Worm (Caenorhabditis elegans) whole organism, young adult: ENCODE measurements around the gene C06E2.1.

Experiments used
- B0019.2 ChIP-seq: fragments of 200-800 bp; sonication (Bioruptor generic); conservative IDR thresholded peaks from 2 replicates; pipeline ENCODE4 v1.3.6; 2022; ENCODE audit warnings: missing genetic modification reagents, missing genetic modification characterization, missing compliant biosample characterization
- B0261.1 ChIP-seq: sonication (generic microtip); optimal IDR thresholded peaks from 2 replicates; lab custom pipeline; 2016; ENCODE audit warnings: mild to moderate bottlenecking, missing genetic modification characterization, moderate library complexity, missing compliant biosample characterization
- B0336.3 ChIP-seq: fragments of 200-800 bp; sonication (Bioruptor generic); IDR thresholded peaks from 2 replicates; pipeline ENCODE4 v1.3.6; 2022; ENCODE audit warnings: missing genetic modification characterization, missing compliant biosample characterization
- C06A6.2 ChIP-seq: fragments of 200-800 bp; sonication (Bioruptor generic); conservative IDR thresholded peaks from 2 replicates; pipeline ENCODE4 v1.3.6; 2022; ENCODE audit warnings: missing genetic modification characterization, missing compliant biosample characterization
- D2030.7 ChIP-seq: fragments of 200-800 bp; sonication (Bioruptor generic); IDR thresholded peaks from 2 replicates; pipeline ENCODE4 v1.3.6; 2022; ENCODE audit warnings: missing genetic modification reagents, missing genetic modification characterization, missing compliant biosample characterization
- F10E7.11 ChIP-seq: sonication (generic microtip); optimal IDR thresholded peaks from 2 replicates; lab custom pipeline; 2017; ENCODE audit warnings: mild to moderate bottlenecking, missing genetic modification characterization, moderate library complexity, missing compliant biosample characterization
- F39B2.1 ChIP-seq: fragments of 200-800 bp; sonication (Bioruptor generic); IDR thresholded peaks from 2 replicates; pipeline ENCODE4 v1.3.6; 2022; ENCODE audit warnings: missing genetic modification reagents, missing genetic modification characterization, missing compliant biosample characterization
- F52B5.7 ChIP-seq: sonication (generic microtip); optimal IDR thresholded peaks from 2 replicates; lab custom pipeline; 2016; ENCODE audit warnings: mild to moderate bottlenecking, missing genetic modification characterization, missing compliant biosample characterization
- F57A8.1 ChIP-seq: fragments of 200-800 bp; sonication (Bioruptor generic); optimal IDR thresholded peaks from 2 replicates; lab custom pipeline; 2018; ENCODE audit warnings: mild to moderate bottlenecking, missing genetic modification characterization, moderate library complexity, missing compliant biosample characterization
- Y53F4B.3 ChIP-seq: fragments of 200-800 bp; sonication (Bioruptor generic); IDR thresholded peaks from 2 replicates; pipeline ENCODE4 v1.3.6; 2022; ENCODE audit warnings: missing genetic modification reagents, missing genetic modification characterization, missing compliant biosample characterization
- Y56A3A.18 ChIP-seq: fragments of 200-800 bp; sonication (Bioruptor generic); IDR thresholded peaks from 2 replicates; pipeline ENCODE4 v1.3.6; 2022; ENCODE audit warnings: missing genetic modification reagents, missing genetic modification characterization, missing compliant biosample characterization
- Y95B8A.8 ChIP-seq: fragments of 200-800 bp; sonication (Bioruptor generic); IDR thresholded peaks from 2 replicates; pipeline ENCODE4 v1.3.6; 2022; ENCODE audit warnings: missing genetic modification reagents, missing genetic modification characterization, missing compliant biosample characterization
- aptf-2 ChIP-seq: fragments of 200-800 bp; sonication (Bioruptor generic); conservative IDR thresholded peaks from 2 replicates; pipeline ENCODE4 v1.3.6; 2022; ENCODE audit warnings: missing genetic modification reagents, missing genetic modification characterization, missing compliant biosample characterization
- attf-6 ChIP-seq: fragments of 200-800 bp; sonication (Bioruptor generic); IDR thresholded peaks from 2 replicates; pipeline ENCODE4 v1.3.6; 2022; ENCODE audit warnings: missing genetic modification reagents, missing genetic modification characterization, missing compliant biosample characterization
- cebp-1 ChIP-seq, 2 experiments: fragments of 200-800 bp in 1 of 2; sonication (Bioruptor generic) in 1 of 2; sonication (generic microtip) in 1 of 2; IDR thresholded peaks in 1 of 2; optimal IDR thresholded peaks in 1 of 2; 2 replicates each; pipeline versions ENCODE4 v1.3.6 to Lab custom; 2017 to 2022; ENCODE audit warnings: missing compliant biosample characterization in 2 of 2, missing genetic modification characterization in 2 of 2, mild to moderate bottlenecking in 1 of 2, missing genetic modification reagents in 1 of 2, moderate library complexity in 1 of 2
- ceh-27 ChIP-seq: fragments of 200-800 bp; sonication (Bioruptor generic); optimal IDR thresholded peaks from 2 replicates; lab custom pipeline; 2018; ENCODE audit warnings: mild to moderate bottlenecking, missing genetic modification characterization, moderate library complexity, missing compliant biosample characterization
- ceh-40 ChIP-seq: fragments of 200-800 bp; sonication (Bioruptor generic); IDR thresholded peaks from 2 replicates; pipeline ENCODE4 v1.3.6; 2022; ENCODE audit warnings: missing genetic modification characterization, missing compliant biosample characterization
- die-1 ChIP-seq: sonication (generic microtip); optimal IDR thresholded peaks from 2 replicates; lab custom pipeline; 2016; ENCODE audit warnings: missing genotype, mild to moderate bottlenecking, missing genetic modification characterization, missing compliant biosample characterization
- egrh-3 ChIP-seq: fragments of 200-800 bp; sonication (Bioruptor generic); IDR thresholded peaks from 2 replicates; pipeline ENCODE4 v1.3.6; 2022; ENCODE audit warnings: missing genetic modification reagents, missing genetic modification characterization, missing compliant biosample characterization
- him-1 ChIP-seq: sonication (generic microtip); optimal IDR thresholded peaks from 2 replicates; lab custom pipeline; 2016; ENCODE audit warnings: missing genotype, missing genetic modification reagents, missing genetic modification characterization, missing compliant biosample characterization
- hlh-12 ChIP-seq: sonication (generic microtip); optimal IDR thresholded peaks from 2 replicates; lab custom pipeline; 2016; ENCODE audit warnings: missing genetic modification characterization, missing compliant biosample characterization
- hmg-1.2 ChIP-seq: fragments of 200-800 bp; sonication (Bioruptor generic); IDR thresholded peaks from 2 replicates; pipeline ENCODE4 v1.3.6; 2022; ENCODE audit warnings: missing genetic modification reagents, missing genetic modification characterization, missing compliant biosample characterization
- hmg-20 ChIP-seq: fragments of 200-800 bp; sonication (Bioruptor generic); IDR thresholded peaks from 2 replicates; pipeline ENCODE4 v1.3.6; 2022; ENCODE audit warnings: missing genetic modification reagents, missing genetic modification characterization, missing compliant biosample characterization
- hrde-1 ChIP-seq: sonication (generic microtip); optimal IDR thresholded peaks from 2 replicates; lab custom pipeline; 2016; ENCODE audit warnings: missing genetic modification characterization, mild to moderate bottlenecking, missing compliant biosample characterization, moderate library complexity, missing genotype, missing genetic modification reagents, borderline replicate concordance
- let-526 ChIP-seq: fragments of 200-800 bp; sonication (Bioruptor generic); IDR thresholded peaks from 2 replicates; pipeline ENCODE4 v1.3.6; 2022; ENCODE audit warnings: missing genetic modification reagents, missing genetic modification characterization, missing compliant biosample characterization
- let-607 ChIP-seq, 2 experiments: fragments of 200-800 bp in 1 of 2; sonication (Bioruptor generic) in 1 of 2; sonication (generic microtip) in 1 of 2; optimal IDR thresholded peaks; 2 replicates each; lab custom pipeline; 2016 to 2018; ENCODE audit warnings: mild to moderate bottlenecking in 2 of 2, missing compliant biosample characterization in 2 of 2, missing genetic modification characterization in 2 of 2, moderate library complexity in 2 of 2, missing genotype in 1 of 2
- lin-26 ChIP-seq: fragments of 200-800 bp; sonication (Bioruptor generic); IDR thresholded peaks from 2 replicates; pipeline ENCODE4 v1.3.6; 2022; ENCODE audit warnings: missing genetic modification reagents, missing genetic modification characterization, missing compliant biosample characterization
- lin-35 ChIP-seq, 3 experiments: fragments of 150-350 bp in 2 of 3; sonication (generic microtip) in 1 of 3; optimal IDR thresholded peaks; 2 replicates each; lab custom pipeline; 2014 to 2018; ENCODE audit warnings: missing biosample characterization in 3 of 3, missing genetic modification characterization in 3 of 3, missing genetic modification reagents in 3 of 3
- lin-40 ChIP-seq: sonication (generic microtip); optimal IDR thresholded peaks from 2 replicates; lab custom pipeline; 2016; ENCODE audit warnings: missing genetic modification characterization, mild to moderate bottlenecking, missing compliant biosample characterization, missing genotype, missing genetic modification reagents
- lsy-27 ChIP-seq: sonication (generic microtip); optimal IDR thresholded peaks from 2 replicates; lab custom pipeline; 2017; ENCODE audit warnings: missing genetic modification characterization, mild to moderate bottlenecking, missing compliant biosample characterization, antibody characterized with exemption, missing genotype, borderline replicate concordance; ENCODE audit not compliant: insufficient read depth
- madf-3 ChIP-seq: fragments of 200-800 bp; sonication (Bioruptor generic); IDR thresholded peaks from 2 replicates; pipeline ENCODE4 v1.3.6; 2022; ENCODE audit warnings: missing genetic modification reagents, missing genetic modification characterization, missing compliant biosample characterization
- madf-8 ChIP-seq: fragments of 200-800 bp; sonication (Bioruptor generic); conservative IDR thresholded peaks from 2 replicates; pipeline ENCODE4 v1.3.6; 2022; ENCODE audit warnings: missing genetic modification reagents, missing genetic modification characterization, missing compliant biosample characterization
- mcd-1 ChIP-seq: fragments of 200-800 bp; sonication (Bioruptor generic); IDR thresholded peaks from 2 replicates; pipeline ENCODE4 v1.3.6; 2022; ENCODE audit warnings: missing genetic modification reagents, missing genetic modification characterization, missing compliant biosample characterization
- nhr-179 ChIP-seq: sonication (generic microtip); optimal IDR thresholded peaks from 2 replicates; lab custom pipeline; 2016; ENCODE audit warnings: mild to moderate bottlenecking, missing genetic modification characterization, missing compliant biosample characterization
- pha-4 ChIP-seq: fragments of 150-350 bp; sonication (generic microtip); optimal IDR thresholded peaks from 2 replicates; lab custom pipeline; 2014; ENCODE audit warnings: missing biosample characterization, missing genetic modification reagents, missing genetic modification characterization
- rec-8 ChIP-seq, 2 experiments: sonication (generic microtip); optimal IDR thresholded peaks; 2 replicates each; lab custom pipeline; 2016; ENCODE audit warnings: mild to moderate bottlenecking in 2 of 2, missing genetic modification characterization in 2 of 2, missing genetic modification reagents in 2 of 2, missing genotype in 2 of 2, missing biosample characterization in 1 of 2, missing compliant biosample characterization in 1 of 2, moderate library complexity in 1 of 2
- rpc-1 ChIP-seq, 2 experiments: fragments of 150-350 bp in 1 of 2; sonication (generic microtip) in 1 of 2; optimal IDR thresholded peaks; 2 replicates each; lab custom pipeline; 2014 to 2018; ENCODE audit warnings: missing biosample characterization in 1 of 2, missing genetic modification characterization in 1 of 2, missing genetic modification reagents in 1 of 2, missing genotype in 1 of 2
- sea-2 ChIP-seq: fragments of 200-800 bp; sonication (Bioruptor generic); IDR thresholded peaks from 2 replicates; pipeline ENCODE4 v1.3.6; 2022; ENCODE audit warnings: missing genetic modification characterization, missing compliant biosample characterization
- snpc-3.4 ChIP-seq: sonication (generic microtip); optimal IDR thresholded peaks from 2 replicates; lab custom pipeline; 2017; ENCODE audit warnings: missing genetic modification characterization, mild to moderate bottlenecking, missing compliant biosample characterization, antibody characterized with exemption, moderate library complexity, missing genotype, missing genetic modification reagents
- tbp1 ChIP-seq: fragments of 200-800 bp; sonication (Bioruptor generic); optimal IDR thresholded peaks from 2 replicates; lab custom pipeline; 2018; ENCODE audit warnings: mild to moderate bottlenecking, missing genetic modification characterization, missing compliant biosample characterization
- ztf-25 ChIP-seq: fragments of 200-800 bp; sonication (Bioruptor generic); IDR thresholded peaks from 2 replicates; pipeline ENCODE4 v1.3.6; 2022; ENCODE audit warnings: missing genetic modification reagents, missing genetic modification characterization, missing compliant biosample characterization
- ztf-26 ChIP-seq: sonication (generic microtip); optimal IDR thresholded peaks from 2 replicates; lab custom pipeline; 2017; ENCODE audit warnings: missing genetic modification characterization, missing compliant biosample characterization
- ztf-3 ChIP-seq: fragments of 200-800 bp; sonication (Bioruptor generic); optimal IDR thresholded peaks from 2 replicates; lab custom pipeline; 2018; ENCODE audit warnings: mild to moderate bottlenecking, missing genetic modification characterization, missing compliant biosample characterization
- ztf-6 ChIP-seq: fragments of 200-800 bp; sonication (Bioruptor generic); IDR thresholded peaks from 2 replicates; pipeline ENCODE4 v1.3.6; 2022; ENCODE audit warnings: missing genetic modification reagents, missing genetic modification characterization, missing compliant biosample characterization

The C06E2.1 gene

ce11 chrX:8879349-8879748 lies 4.7 kb upstream of the C06E2.1 start, which contains the start of gene C06E2.2:
C06E2.2 (plus strand) TSS chrX:8879649.
- TF ChIP-seq sea-2, result no peak
- TF ChIP-seq madf-8 (GFP tag; lab: Robert Waterston, UW), result no peak
- no peak for TF ChIP-seq nhr-179
- TF ChIP-seq hmg-20 (GFP tag; lab: Robert Waterston, UW), result no peak
- TF ChIP-seq, all 124 proteins: peak for 0

ce11 chrX:8878709-8879108 lies 4.1 kb upstream of the C06E2.1 start:
- TF ChIP-seq lsy-27 (tag; lab: Kevin White, UChicago) (no peak), let-526 (no peak), Y95B8A.8 (GFP tag; lab: Robert Waterston, UW) (no peak), D2030.7 (no peak), lin-40 (tag; lab: Kevin White, UChicago) (no peak), Y53F4B.3 (GFP tag; lab: Robert Waterston, UW) (no peak), lin-35 (GFP tag; optimal IDR thresholded peaks at IDR 0.05; lab: Kevin White, UChicago) (no peak), B0336.3 (GFP tag; lab: Robert Waterston, UW) (no peak), F10E7.11 (tag; lab: Kevin White, UChicago) (no peak), F39B2.1 (GFP tag; lab: Robert Waterston, UW) (no peak), egrh-3 (GFP tag; lab: Robert Waterston, UW) (no peak), lin-26 (no peak), ceh-40 (GFP tag; lab: Robert Waterston, UW) (no peak)

- TF ChIP-seq Y56A3A.18 (GFP tag; lab: Robert Waterston, UW), result 0 out of 2 replicates have a peak, but pooled peaks have one; percentile 25
- TF ChIP-seq ceh-27, result no peak
- TF ChIP-seq ztf-26 (tag; lab: Kevin White, UChicago), result no peak
- TF ChIP-seq ztf-25 (GFP tag; lab: Robert Waterston, UW), result no peak
- TF ChIP-seq ztf-3, result no peak
- TF ChIP-seq let-526, result 0 out of 2 replicates have a peak, but pooled peaks have one; percentile 29
- no peak for TF ChIP-seq ztf-6 (GFP tag; lab: Robert Waterston, UW)
- TF ChIP-seq C06A6.2 (GFP tag; lab: Robert Waterston, UW), result no peak
- TF ChIP-seq hrde-1 (tag; lab: Kevin White, UChicago), result no peak
- TF ChIP-seq let-607 (tag; optimal IDR thresholded peaks at IDR 0.05; lab: Kevin White, UChicago), result no peak
- TF ChIP-seq Y53F4B.3 (GFP tag; lab: Robert Waterston, UW), result no peak
- no peak for TF ChIP-seq B0019.2
- no peak for TF ChIP-seq aptf-2 (GFP tag; lab: Robert Waterston, UW)
- no peak for TF ChIP-seq cebp-1 (GFP tag; IDR thresholded peaks at IDR 0.05; lab: Robert Waterston, UW)
- no peak for TF ChIP-seq cebp-1 (tag; optimal IDR thresholded peaks at IDR 0.05; lab: Kevin White, UChicago)
- peak; percentile 49 for TF ChIP-seq snpc-3.4 (tag; lab: Kevin White, UChicago)
- peak; percentile 75 for TF ChIP-seq rpc-1 (optimal IDR thresholded peaks at IDR 0.05; lab: Kevin White, UChicago)
- peak; percentile 89 for TF ChIP-seq rpc-1 (tag; optimal IDR thresholded peaks at IDR 0.05; lab: Kevin White, UChicago)
- no peak for TF ChIP-seq F52B5.7 (tag; lab: Kevin White, UChicago)
- TF ChIP-seq F57A8.1 (GFP tag; lab: Kevin White, UChicago), result no peak
- TF ChIP-seq pha-4, result no peak
- peak; percentile 74 for TF ChIP-seq B0261.1 (tag; lab: Kevin White, UChicago)
- no peak for TF ChIP-seq attf-6 (GFP tag; lab: Robert Waterston, UW)
- peak; percentile 14 to 20 for TF ChIP-seq rec-8 (tag; optimal IDR thresholded peaks at IDR 0.05; lab: Kevin White, UChicago)
- peak; percentile 89 for TF ChIP-seq tbp1
- no peak for TF ChIP-seq madf-3 (GFP tag; lab: Robert Waterston, UW)
- no peak for TF ChIP-seq lsy-27 (tag; lab: Kevin White, UChicago)
- 0 out of 2 replicates have a peak, but pooled peaks have one; percentile 37 for TF ChIP-seq hmg-1.2 (GFP tag; lab: Robert Waterston, UW)
- TF ChIP-seq die-1, result peak; percentile 56
- no peak for TF ChIP-seq mcd-1 (GFP tag; lab: Robert Waterston, UW)
- TF ChIP-seq hlh-12 (tag; lab: Kevin White, UChicago), result no peak
- peak; percentile 82 for TF ChIP-seq him-1
Measured at ce11 chrX:8877162-8877561, 2.5 kb upstream of the C06E2.1 start.
